Fruit fly (Drosophila melanogaster) whole organism, embryonic: ENCODE data around the gene tho2.
A peak's percentile ranks its signal among the peaks of the same experiment; 100 is the strongest.

Source experiments
- CG10274 ChIP-seq: fragments of 200-800 bp; sonication (Bioruptor generic); optimal IDR thresholded peaks from 3 replicates; lab custom pipeline; 2017; ENCODE audit warnings: missing biosample characterization, mild to moderate bottlenecking, missing genetic modification characterization
- CG10321 ChIP-seq: fragments of 200-800 bp; sonication (Bioruptor generic); IDR thresholded peaks from 2 replicates; pipeline ENCODE4 v1.3.6; 2022; ENCODE audit warnings: missing biosample characterization, missing genetic modification characterization
- CG10565 ChIP-seq: fragments of 200-800 bp; sonication (Bioruptor generic); optimal IDR thresholded peaks from 3 replicates; lab custom pipeline; 2016; ENCODE audit warnings: missing biosample characterization, mild to moderate bottlenecking, missing genetic modification characterization
- CG12219 ChIP-seq: fragments of 200-800 bp; sonication (Bioruptor generic); optimal IDR thresholded peaks from 3 replicates; lab custom pipeline; 2018; ENCODE audit warnings: missing biosample characterization, mild to moderate bottlenecking, missing genetic modification characterization
- CG12659 ChIP-seq: fragments of 200-800 bp; sonication (Bioruptor generic); optimal IDR thresholded peaks from 3 replicates; lab custom pipeline; 2017; ENCODE audit warnings: mild to moderate bottlenecking, missing biosample characterization, missing genetic modification reagents, missing genetic modification characterization
- CG12942 ChIP-seq: fragments of 200-800 bp; sonication (Bioruptor generic); optimal IDR thresholded peaks from 3 replicates; lab custom pipeline; 2016; ENCODE audit warnings: missing biosample characterization, missing genetic modification characterization
- CG15073 ChIP-seq: fragments of 200-800 bp; sonication (Bioruptor generic); optimal IDR thresholded peaks from 2 replicates; lab custom pipeline; 2016; ENCODE audit warnings: missing biosample characterization, missing genetic modification characterization
- CG16813 ChIP-seq: fragments of 200-800 bp; sonication (Bioruptor generic); IDR thresholded peaks from 3 replicates; pipeline ENCODE4 v1.3.6; 2022; ENCODE audit warnings: missing biosample characterization, missing genetic modification characterization; ENCODE audit not compliant: partially characterized antibody
- CG18599 ChIP-seq: fragments of 200-800 bp; sonication (Bioruptor generic); optimal IDR thresholded peaks from 3 replicates; lab custom pipeline; 2017; ENCODE audit warnings: missing biosample characterization, missing genetic modification characterization, mild to moderate bottlenecking, moderate library complexity, missing genetic modification reagents
- CG33557 ChIP-seq: fragments of 200-800 bp; sonication (Bioruptor generic); optimal IDR thresholded peaks from 2 replicates; lab custom pipeline; 2019; ENCODE audit warnings: missing biosample characterization, mild to moderate bottlenecking, missing genetic modification characterization, moderate library complexity
- CG42726 ChIP-seq: fragments of 200-800 bp; sonication (Bioruptor generic); IDR thresholded peaks from 2 replicates; pipeline ENCODE4 v1.3.6; 2022; ENCODE audit warnings: missing biosample characterization, missing genetic modification characterization; ENCODE audit not compliant: partially characterized antibody
- CG6765 ChIP-seq: fragments of 200-800 bp; sonication (Bioruptor generic); optimal IDR thresholded peaks from 3 replicates; lab custom pipeline; 2017; ENCODE audit warnings: missing biosample characterization, mild to moderate bottlenecking, missing genetic modification characterization
- CG7556 ChIP-seq: fragments of 200-800 bp; sonication (Bioruptor generic); optimal IDR thresholded peaks from 2 replicates; lab custom pipeline; 2017; ENCODE audit warnings: missing biosample characterization, mild to moderate bottlenecking, missing genetic modification characterization
- CG8290 ChIP-seq, 3 experiments: fragments of 200-800 bp; sonication (Bioruptor generic); optimal IDR thresholded peaks; 2 replicates each; lab custom pipeline; 2016 to 2019; ENCODE audit warnings: missing biosample characterization in 3 of 3, missing genetic modification characterization in 3 of 3, mild to moderate bottlenecking in 2 of 3, moderate library complexity in 1 of 3
- CG9876 ChIP-seq: fragments of 200-800 bp; sonication (Bioruptor generic); optimal IDR thresholded peaks from 2 replicates; lab custom pipeline; 2016; ENCODE audit warnings: missing biosample characterization, missing genetic modification characterization
- Dek ChIP-seq: fragments of 200-800 bp; sonication (Bioruptor generic); optimal IDR thresholded peaks from 3 replicates; lab custom pipeline; 2019; ENCODE audit warnings: missing biosample characterization, mild to moderate bottlenecking, missing genetic modification characterization, moderate library complexity
- Dip3 ChIP-seq: fragments of 200-800 bp; sonication (Bioruptor generic); optimal IDR thresholded peaks from 3 replicates; lab custom pipeline; 2016; ENCODE audit warnings: missing biosample characterization, missing genetic modification characterization
- Doc2 ChIP-seq: fragments of 200-800 bp; sonication (Bioruptor generic); IDR thresholded peaks from 2 replicates; pipeline ENCODE4 v1.3.6; 2022; ENCODE audit warnings: missing biosample characterization, missing genetic modification characterization
- Elba2 ChIP-seq: fragments of 200-800 bp; sonication (Bioruptor generic); optimal IDR thresholded peaks from 3 replicates; lab custom pipeline; 2016; ENCODE audit warnings: missing biosample characterization, missing genetic modification characterization
- Gsc ChIP-seq: fragments of 200-800 bp; sonication (Bioruptor generic); IDR thresholded peaks from 2 replicates; pipeline ENCODE4 v1.3.6; 2022; ENCODE audit warnings: missing biosample characterization, missing genetic modification characterization
- HmgZ ChIP-seq: fragments of 200-800 bp; sonication (Bioruptor generic); optimal IDR thresholded peaks from 2 replicates; lab custom pipeline; 2018; ENCODE audit warnings: missing biosample characterization, mild to moderate bottlenecking, missing genetic modification characterization
- Hr78 ChIP-seq, 2 experiments: fragments of 200-800 bp in 1 of 2; fragments of >200 bp in 1 of 2; sonication (Bioruptor generic) in 1 of 2; optimal IDR thresholded peaks; 2 replicates each; lab custom pipeline; 2017 to 2019; ENCODE audit warnings: missing biosample characterization in 2 of 2, missing genetic modification characterization in 2 of 2, mild to moderate bottlenecking in 1 of 2, moderate library complexity in 1 of 2
- Lhr ChIP-seq: fragments of 200-800 bp; sonication (Bioruptor generic); optimal IDR thresholded peaks from 3 replicates; lab custom pipeline; 2017; ENCODE audit warnings: mild to moderate bottlenecking, missing biosample characterization, missing genetic modification reagents, missing genetic modification characterization
- Lim3 ChIP-seq: fragments of 200-800 bp; sonication (Bioruptor generic); IDR thresholded peaks from 2 replicates; pipeline ENCODE4 v1.3.6; 2022; ENCODE audit warnings: missing biosample characterization, missing genetic modification characterization
- MTF-1 ChIP-seq: fragments of 200-800 bp; sonication (Bioruptor generic); optimal IDR thresholded peaks from 2 replicates; lab custom pipeline; 2018; ENCODE audit warnings: missing biosample characterization, mild to moderate bottlenecking, missing genetic modification characterization, borderline replicate concordance
- Mes4 ChIP-seq: fragments of 200-800 bp; sonication (Bioruptor generic); optimal IDR thresholded peaks from 2 replicates; lab custom pipeline; 2016; ENCODE audit warnings: missing biosample characterization, missing genetic modification characterization
- NK7.1 ChIP-seq: fragments of 200-800 bp; sonication (Bioruptor generic); optimal IDR thresholded peaks from 3 replicates; lab custom pipeline; 2016; ENCODE audit warnings: missing biosample characterization, missing genetic modification characterization
- Neu2 ChIP-seq: fragments of 200-800 bp; sonication (Bioruptor generic); optimal IDR thresholded peaks from 3 replicates; lab custom pipeline; 2016; ENCODE audit warnings: missing biosample characterization, missing genetic modification characterization, borderline replicate concordance
- Nf-YB ChIP-seq: fragments of 200-800 bp; sonication (Bioruptor generic); optimal IDR thresholded peaks from 3 replicates; lab custom pipeline; 2019; ENCODE audit warnings: missing biosample characterization, mild to moderate bottlenecking, missing genetic modification characterization, moderate library complexity
- Stat92E ChIP-seq, 3 experiments: fragments of >200 bp in 2 of 3; fragments of 200-800 bp in 1 of 3; sonication (Bioruptor generic) in 1 of 3; optimal IDR thresholded peaks; 2 replicates each; lab custom pipeline; 2017 to 2019; ENCODE audit warnings: missing biosample characterization in 3 of 3, missing genetic modification characterization in 3 of 3, mild to moderate bottlenecking in 1 of 3, moderate library complexity in 1 of 3
- ac ChIP-seq: fragments of 200-800 bp; sonication (Bioruptor generic); optimal IDR thresholded peaks from 3 replicates; lab custom pipeline; 2017; ENCODE audit warnings: missing biosample characterization, mild to moderate bottlenecking, missing genetic modification characterization
- ap ChIP-seq: fragments of 200-800 bp; sonication (Bioruptor generic); IDR thresholded peaks from 2 replicates; pipeline ENCODE4 v1.3.6; 2022; ENCODE audit warnings: missing biosample characterization, missing genetic modification characterization
- az2 ChIP-seq: fragments of 200-800 bp; sonication (Bioruptor generic); optimal IDR thresholded peaks from 3 replicates; lab custom pipeline; 2016; ENCODE audit warnings: missing biosample characterization, missing genetic modification characterization
- bigmax ChIP-seq: fragments of 200-800 bp; sonication (Bioruptor generic); optimal IDR thresholded peaks from 2 replicates; lab custom pipeline; 2018; ENCODE audit warnings: missing biosample characterization, mild to moderate bottlenecking, missing genetic modification characterization
- caup ChIP-seq: fragments of 200-800 bp; sonication (Bioruptor generic); optimal IDR thresholded peaks from 3 replicates; lab custom pipeline; 2017; ENCODE audit warnings: missing biosample characterization, mild to moderate bottlenecking, missing genetic modification characterization, moderate library complexity; ENCODE audit not compliant: severe bottlenecking
- dmrt11E ChIP-seq: fragments of 200-800 bp; sonication (Bioruptor generic); optimal IDR thresholded peaks from 3 replicates; lab custom pipeline; 2018; ENCODE audit warnings: missing biosample characterization, mild to moderate bottlenecking, missing genetic modification characterization, moderate library complexity
- exex ChIP-seq: fragments of 200-800 bp; sonication (Bioruptor generic); optimal IDR thresholded peaks from 4 replicates; lab custom pipeline; 2018; ENCODE audit warnings: missing biosample characterization, mild to moderate bottlenecking, missing genetic modification characterization, moderate library complexity
- gcm ChIP-seq: fragments of 200-800 bp; sonication (Bioruptor generic); optimal IDR thresholded peaks from 2 replicates; lab custom pipeline; 2019; ENCODE audit warnings: missing biosample characterization, mild to moderate bottlenecking, missing genetic modification characterization, moderate library complexity
- gfzf ChIP-seq: fragments of 200-800 bp; sonication (Bioruptor generic); optimal IDR thresholded peaks from 2 replicates; lab custom pipeline; 2016; ENCODE audit warnings: missing biosample characterization, mild to moderate bottlenecking, missing genetic modification characterization, moderate library complexity
- gt ChIP-seq: fragments of 200-800 bp; sonication (Bioruptor generic); IDR thresholded peaks from 2 replicates; pipeline ENCODE4 v1.3.6; 2022; ENCODE audit warnings: missing biosample characterization, missing genetic modification characterization
- ind ChIP-seq: fragments of 200-800 bp; sonication (Bioruptor generic); optimal IDR thresholded peaks from 3 replicates; lab custom pipeline; 2016; ENCODE audit warnings: missing biosample characterization, missing genetic modification characterization
- nau ChIP-seq: fragments of 200-800 bp; sonication (Bioruptor generic); optimal IDR thresholded peaks from 3 replicates; lab custom pipeline; 2017; ENCODE audit warnings: missing biosample characterization, mild to moderate bottlenecking, missing genetic modification characterization, missing genetic modification reagents
- seq ChIP-seq: fragments of 200-800 bp; sonication (Bioruptor generic); IDR thresholded peaks from 2 replicates; pipeline ENCODE4 v1.3.6; 2022; ENCODE audit warnings: missing biosample characterization, missing genetic modification characterization
- sim ChIP-seq: fragments of 200-800 bp; sonication (Bioruptor generic); IDR thresholded peaks from 2 replicates; pipeline ENCODE4 v1.3.6; 2022; ENCODE audit warnings: missing biosample characterization, missing genetic modification characterization
- slp2 ChIP-seq: fragments of 200-800 bp; sonication (Bioruptor generic); optimal IDR thresholded peaks from 2 replicates; lab custom pipeline; 2016; ENCODE audit warnings: missing biosample characterization, missing genetic modification characterization
- ttk ChIP-seq: fragments of 200-800 bp; sonication (Bioruptor generic); IDR thresholded peaks from 2 replicates; pipeline ENCODE4 v2.1.2; 2022; ENCODE audit warnings: missing biosample characterization, missing genetic modification characterization

tho2 gene

DNA sequence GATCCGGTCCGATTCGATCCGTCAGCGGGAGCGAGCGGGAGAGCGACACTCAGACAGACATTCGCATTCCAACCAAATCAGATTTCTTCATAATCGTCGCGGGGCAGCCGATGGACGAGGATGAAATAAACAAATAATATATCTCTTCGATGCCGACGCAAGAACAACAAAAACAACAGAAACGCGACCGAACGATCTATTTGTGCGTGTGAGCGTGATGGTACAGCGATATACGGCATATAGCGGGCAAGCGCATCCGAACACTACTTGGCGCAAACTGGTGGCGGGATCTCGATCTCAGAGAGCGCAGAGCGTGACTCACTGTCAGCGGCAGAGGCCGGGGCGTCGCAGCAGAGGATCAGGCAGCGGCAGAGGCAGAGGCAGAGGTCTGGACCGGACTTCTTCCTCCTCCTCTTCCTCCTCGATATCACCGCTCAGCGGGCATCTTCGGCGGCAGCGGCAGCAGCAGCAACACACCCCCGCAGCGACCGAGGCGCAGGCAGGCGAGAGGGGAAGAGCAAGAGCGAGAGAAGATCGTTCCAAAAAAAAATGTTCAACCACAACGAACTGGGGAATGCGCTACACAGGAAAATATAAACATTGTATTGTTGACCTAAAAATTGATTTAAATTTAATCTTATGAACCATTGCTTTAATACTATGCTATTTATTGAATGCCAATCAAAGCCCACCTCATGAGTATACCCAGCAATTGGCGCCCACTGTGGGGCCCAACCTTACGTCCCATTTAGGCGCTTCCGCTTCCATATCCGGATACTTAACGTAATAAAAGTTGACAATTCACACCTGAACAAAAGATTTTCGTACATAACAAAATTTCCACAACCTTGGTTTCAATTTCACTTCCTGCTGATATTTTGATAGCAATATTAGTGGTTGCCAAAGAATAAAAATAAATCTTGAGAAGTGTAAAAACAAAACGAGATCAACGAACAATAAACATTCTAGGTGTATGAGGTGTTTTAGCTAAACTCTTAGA lies 16.6 kb upstream of the tho2 start (continued):
- TF ChIP-seq CG9876 (GFP tag; lab: Kevin White, UChicago) (no peak), Doc2 (GFP tag; lab: Robert Waterston, UW) (no peak), Lim3 (GFP tag; lab: Robert Waterston, UW) (no peak), ap (GFP tag; lab: Robert Waterston, UW) (peak; percentile 34; the same call in 1 of the 2 replicates), NK7.1 (GFP tag; lab: Kevin White, UChicago) (peak; percentile 19), CG10321 (GFP tag; lab: Robert Waterston, UW) (no peak), CG12942 (GFP tag; lab: Kevin White, UChicago) (no peak), ind (GFP tag; lab: Kevin White, UChicago) (peak; percentile 57), CG7556 (GFP tag; lab: Kevin White, UChicago) (peak; percentile 79), Elba2 (GFP tag; lab: Kevin White, UChicago) (no peak), CG10274 (peak; percentile 98), Mes4 (GFP tag; lab: Kevin White, UChicago) (peak; percentile 23), Neu2 (no peak), slp2 (GFP tag; lab: Kevin White, UChicago) (peak; percentile 31), Lhr (GFP tag; lab: Kevin White, UChicago) (no peak), ttk (GFP tag; lab: Robert Waterston, UW) (peak; percentile 54; the same call in 1 of the 2 replicates), nau (no peak), Dek (no peak), Stat92E (GFP tag; optimal IDR thresholded peaks at IDR 0.05; lab: Kevin White, UChicago) (peak in 1 of 3 experiments; percentile 52), gfzf (no peak), bigmax (GFP tag; lab: Kevin White, UChicago) (no peak), Hr78 (GFP tag; optimal IDR thresholded peaks at IDR 0.05; lab: Kevin White, UChicago) (no peak), CG12219 (no peak), dmrt11E (peak; percentile 53), CG12659 (GFP tag; lab: Kevin White, UChicago) (peak; percentile 66), CG10565 (GFP tag; lab: Kevin White, UChicago) (no peak), CG18599 (GFP tag; lab: Kevin White, UChicago) (peak; percentile 45), ac (no peak), gt (GFP tag; lab: Robert Waterston, UW) (no peak), az2 (GFP tag; lab: Kevin White, UChicago) (peak; percentile 54), CG15073 (no peak), CG42726 (GFP tag; lab: Robert Waterston, UW) (0 out of 2 replicates have a peak, but pooled peaks have one; percentile 34), CG16813 (no peak), MTF-1 (no peak), CG8290 (GFP tag; optimal IDR thresholded peaks at IDR 0.05; lab: Kevin White, UChicago) (no peak), CG8290 (tag; optimal IDR thresholded peaks at IDR 0.05; lab: Kevin White, UChicago) (no peak), exex (no peak), CG33557 (no peak), HmgZ (tag; lab: Kevin White, UChicago) (no peak), seq (GFP tag; lab: Robert Waterston, UW) (no peak), Gsc (GFP tag; lab: Robert Waterston, UW) (no peak), Dip3 (peak; percentile 30), caup (no peak), sim (GFP tag; lab: Robert Waterston, UW) (no peak), Nf-YB (GFP tag; lab: Kevin White, UChicago) (no peak), CG6765 (GFP tag; lab: Kevin White, UChicago) (peak; percentile 3), gcm (GFP tag; lab: Kevin White, UChicago) (no peak)
